Worm (Caenorhabditis elegans): ENCODE data around the gene C01G6.4.

Gene C01G6.4

DNA sequence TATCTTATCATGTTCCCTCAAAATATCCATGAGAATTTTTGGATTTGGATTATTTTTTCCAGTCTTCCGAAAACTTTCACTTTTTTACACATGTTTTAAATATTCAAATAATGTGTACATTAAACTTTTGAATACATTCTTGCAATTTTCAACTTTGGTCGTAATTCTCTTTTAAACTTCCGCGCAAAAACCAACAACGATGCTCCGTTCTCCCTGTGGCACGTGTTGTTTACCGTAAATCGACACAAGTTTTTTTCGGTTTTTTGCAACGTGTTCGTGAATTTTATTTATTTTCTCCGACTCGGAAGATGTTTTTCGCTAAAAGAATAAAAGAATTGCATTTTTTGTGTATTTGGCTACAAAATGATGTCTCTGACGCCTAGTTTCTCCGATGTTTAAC, 30.0 kb downstream of the C01G6.4 start:
- TF ChIP-seq ceh-34 (tag; optimal IDR thresholded peaks at IDR 0.05) (no peak), lim-6 (tag; optimal IDR thresholded peaks at IDR 0.05) (no peak), unc-3 (GFP tag; conservative IDR thresholded peaks at IDR 0.05) (no peak), unc-3 (tag; optimal IDR thresholded peaks at IDR 0.05) (no peak), ahr-1 (tag; optimal IDR thresholded peaks at IDR 0.05) (no peak), pros-1 (tag; optimal IDR thresholded peaks at IDR 0.05) (no peak), fax-1 (tag; optimal IDR thresholded peaks at IDR 0.05) (no peak), gmeb-2 (tag; optimal IDR thresholded peaks at IDR 0.05) (no peak), unc-86 (tag; optimal IDR thresholded peaks at IDR 0.05) (no peak), odd-2 (tag; optimal IDR thresholded peaks at IDR 0.05) (no peak), nfya-1 (tag; optimal IDR thresholded peaks at IDR 0.05) (no peak), sox-4 (tag; optimal IDR thresholded peaks at IDR 0.05) (no peak), mec-3 (tag; optimal IDR thresholded peaks at IDR 0.05; ENCODE audit: borderline replicate concordance) (no peak), zip-5 (tag; optimal IDR thresholded peaks at IDR 0.05) (no peak), sdc-2 (tag; optimal IDR thresholded peaks at IDR 0.05) (no peak), dve-1 (tag; optimal IDR thresholded peaks at IDR 0.05) (no peak)

DNA sequence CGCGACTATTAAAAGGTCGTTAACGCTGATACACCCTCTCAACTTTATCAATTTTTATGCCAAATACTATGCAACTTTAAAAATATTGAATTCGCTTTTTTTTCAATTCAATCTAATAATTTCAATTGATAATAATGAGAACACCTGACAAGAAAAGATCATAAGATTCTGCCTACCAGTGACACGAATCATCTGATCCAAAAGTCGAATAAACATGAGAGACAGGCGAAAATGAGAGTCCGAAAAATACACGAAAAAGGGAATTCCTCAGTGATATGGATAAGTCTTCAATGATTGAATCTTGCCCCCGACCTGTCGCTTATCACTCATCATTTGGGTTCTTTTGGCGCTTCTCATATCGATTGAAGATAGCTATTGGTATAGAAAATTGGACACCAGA, 31.2 kb downstream of the C01G6.4 start:
- TF ChIP-seq ref-2 (tag; optimal IDR thresholded peaks at IDR 0.05) (no peak), fax-1 (tag; optimal IDR thresholded peaks at IDR 0.05) (no peak), K09A11.1 (tag; optimal IDR thresholded peaks at IDR 0.05; ENCODE audit: insufficient read depth) (no peak), dmd-4 (tag; optimal IDR thresholded peaks at IDR 0.05; ENCODE audit: borderline replicate concordance) (no peak), ceh-34 (tag; optimal IDR thresholded peaks at IDR 0.05) (no peak), pax-1 (tag; optimal IDR thresholded peaks at IDR 0.05) (no peak), ceh-45 (GFP tag; IDR thresholded peaks at IDR 0.05) (no peak), lin-11 (tag; optimal IDR thresholded peaks at IDR 0.05) (no peak), ceh-19 (GFP tag; optimal IDR thresholded peaks at IDR 0.05) (no peak)

DNA sequence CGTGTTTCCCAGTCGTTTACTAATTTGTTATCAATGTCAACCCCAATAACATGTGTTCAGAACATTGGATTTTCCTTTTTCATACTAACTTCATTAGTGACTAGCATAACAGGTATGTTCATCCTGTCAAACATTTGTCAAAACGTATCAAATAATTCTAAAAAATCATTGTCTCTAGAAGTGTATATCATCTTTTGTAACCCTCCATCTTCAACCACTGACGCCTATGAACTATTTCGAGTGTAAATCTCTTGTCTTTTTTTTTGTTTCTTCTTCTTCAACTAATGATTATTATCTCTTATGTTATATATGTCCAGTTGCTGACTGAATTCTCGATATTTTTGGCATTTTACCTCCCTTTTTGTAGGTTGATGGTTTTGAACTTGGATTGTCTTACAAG, 35.1 kb downstream of the C01G6.4 start:
- TF ChIP-seq ttx-3 (tag; optimal IDR thresholded peaks at IDR 0.05) = no peak
- TF ChIP-seq hlh-13 (GFP tag; optimal IDR thresholded peaks at IDR 0.05) = no peak
- no peak for TF ChIP-seq nfya-1 (tag; optimal IDR thresholded peaks at IDR 0.05)
- TF ChIP-seq pag-3 (tag; optimal IDR thresholded peaks at IDR 0.05; ENCODE audit: borderline replicate concordance) = no peak
- no peak for TF ChIP-seq hlh-8 (tag; optimal IDR thresholded peaks at IDR 0.05)
- no peak for TF ChIP-seq ref-2 (tag; optimal IDR thresholded peaks at IDR 0.05)
- TF ChIP-seq hlh-15 (tag; optimal IDR thresholded peaks at IDR 0.05) = no peak
- no peak for TF ChIP-seq odd-2 (tag; optimal IDR thresholded peaks at IDR 0.05)
- no peak for TF ChIP-seq K09A11.1 (tag; optimal IDR thresholded peaks at IDR 0.05; ENCODE audit: insufficient read depth)
- TF ChIP-seq eyg-1 (tag; optimal IDR thresholded peaks at IDR 0.05) = no peak
- no peak for TF ChIP-seq fax-1 (tag; optimal IDR thresholded peaks at IDR 0.05)

DNA sequence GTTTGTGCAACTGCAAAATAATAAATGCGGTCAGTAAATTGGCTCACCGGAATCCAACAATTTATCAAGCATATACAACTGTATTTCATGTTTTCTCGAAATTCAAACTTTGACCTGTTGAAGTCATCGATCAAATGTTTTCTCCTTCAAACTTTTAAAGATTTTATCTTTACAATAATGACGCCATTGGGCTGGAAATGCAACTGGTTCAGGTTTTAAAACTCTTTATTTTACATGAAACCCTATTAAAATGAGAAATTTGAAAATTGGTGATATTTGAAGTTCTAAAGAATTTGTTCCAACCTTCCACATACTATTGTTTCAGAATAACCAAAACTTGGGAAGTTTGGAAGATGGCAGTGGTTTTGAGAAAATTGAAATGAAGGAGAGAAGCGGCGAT, 35.9 kb downstream of the C01G6.4 start:
- TF ChIP-seq tbx-2 (tag; optimal IDR thresholded peaks at IDR 0.05) = no peak
- no peak for TF ChIP-seq ceh-34 (tag; optimal IDR thresholded peaks at IDR 0.05)
- no peak for TF ChIP-seq pros-1 (tag; optimal IDR thresholded peaks at IDR 0.05)
- no peak for TF ChIP-seq ceh-19 (GFP tag; optimal IDR thresholded peaks at IDR 0.05)
- no peak for TF ChIP-seq dve-1 (tag; optimal IDR thresholded peaks at IDR 0.05)
- no peak for TF ChIP-seq ceh-14 (tag; optimal IDR thresholded peaks at IDR 0.05)
- TF ChIP-seq gmeb-2 (tag; optimal IDR thresholded peaks at IDR 0.05) = no peak
- TF ChIP-seq unc-3 (GFP tag; conservative IDR thresholded peaks at IDR 0.05) = no peak
- TF ChIP-seq unc-3 (tag; optimal IDR thresholded peaks at IDR 0.05) = no peak
- TF ChIP-seq ceh-24 (tag; optimal IDR thresholded peaks at IDR 0.05) = no peak

DNA sequence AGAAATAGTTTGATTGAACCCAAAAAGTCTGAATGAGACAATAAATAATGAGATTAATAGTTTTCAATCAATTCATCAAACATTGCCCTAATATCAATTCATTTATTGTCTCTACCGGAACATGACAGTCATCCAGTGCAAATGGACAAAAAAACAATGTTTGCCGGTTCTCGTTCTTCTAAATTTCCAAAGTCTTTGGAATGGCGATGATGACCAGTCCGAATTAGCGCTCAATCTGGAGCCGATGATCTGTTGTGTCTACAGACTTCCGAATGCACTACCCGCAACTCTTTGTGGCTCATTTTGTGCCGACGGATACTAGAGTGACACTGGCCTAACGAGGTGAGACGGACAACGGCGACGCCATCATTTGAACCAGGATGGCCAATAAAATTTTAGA, 36.6 kb downstream of the C01G6.4 start, which contains the start of gene T26C5.3:
Gene T26C5.3, plus strand, starts transcription at position 301 of the 400 bp plus-strand sequence.
- TF ChIP-seq unc-86 (tag; optimal IDR thresholded peaks at IDR 0.05) = no peak
- TF ChIP-seq elt-2 (tag; optimal IDR thresholded peaks at IDR 0.05) = no peak
- no peak for TF ChIP-seq mec-3 (tag; optimal IDR thresholded peaks at IDR 0.05; ENCODE audit: borderline replicate concordance)
- no peak for TF ChIP-seq pag-3 (tag; optimal IDR thresholded peaks at IDR 0.05; ENCODE audit: borderline replicate concordance)
- no peak for TF ChIP-seq odd-2 (tag; optimal IDR thresholded peaks at IDR 0.05)
- no peak for TF ChIP-seq unc-3 (GFP tag; conservative IDR thresholded peaks at IDR 0.05)
- TF ChIP-seq unc-3 (tag; optimal IDR thresholded peaks at IDR 0.05) = no peak

All from whole organism, late embryonic.